Fruit fly (Drosophila melanogaster) whole organism, embryonic: Measurements from ENCODE around the gene pnt.

Source experiments
- Bdp1 ChIP-seq: fragments of 200-800 bp; sonication (Bioruptor generic); optimal IDR thresholded peaks from 3 replicates; lab custom pipeline; 2016; ENCODE audit warnings: missing biosample characterization, missing genetic modification characterization
- CG10959 ChIP-seq: fragments of 200-800 bp; sonication (Bioruptor generic); IDR thresholded peaks from 2 replicates; pipeline ENCODE4 v1.3.6; 2022; ENCODE audit warnings: missing biosample characterization, missing genetic modification characterization
- CG11247 ChIP-seq: fragments of 200-800 bp; sonication (Bioruptor generic); IDR thresholded peaks from 2 replicates; pipeline ENCODE4 v1.3.6; 2022; ENCODE audit warnings: missing biosample characterization, missing genetic modification characterization
- CG11456 ChIP-seq: fragments of 200-800 bp; sonication (Bioruptor generic); IDR thresholded peaks from 3 replicates; pipeline ENCODE4 v1.3.6; 2022; ENCODE audit warnings: missing biosample characterization, missing genetic modification characterization
- CG12391 ChIP-seq: fragments of 200-800 bp; sonication (Bioruptor generic); optimal IDR thresholded peaks from 3 replicates; lab custom pipeline; 2018; ENCODE audit warnings: missing biosample characterization, mild to moderate bottlenecking, missing genetic modification characterization, moderate library complexity
- CG13287 ChIP-seq: fragments of 200-800 bp; sonication (Bioruptor generic); IDR thresholded peaks from 2 replicates; pipeline ENCODE4 v1.3.6; 2022; ENCODE audit warnings: missing biosample characterization, missing genetic modification characterization; ENCODE audit not compliant: partially characterized antibody
- CG13424 ChIP-seq: fragments of 200-800 bp; sonication (Bioruptor generic); optimal IDR thresholded peaks from 2 replicates; lab custom pipeline; 2019; ENCODE audit warnings: missing biosample characterization, mild to moderate bottlenecking, missing genetic modification characterization, moderate library complexity
- CG13775 ChIP-seq: fragments of 200-800 bp; sonication (Bioruptor generic); optimal IDR thresholded peaks from 3 replicates; lab custom pipeline; 2017; ENCODE audit warnings: missing biosample characterization, mild to moderate bottlenecking, missing genetic modification characterization
- CG18011 ChIP-seq: fragments of 200-800 bp; sonication (Bioruptor generic); optimal IDR thresholded peaks from 2 replicates; lab custom pipeline; 2017; ENCODE audit warnings: missing biosample characterization, missing genetic modification characterization, mild to moderate bottlenecking, moderate library complexity, missing genotype
- CG18599 ChIP-seq: fragments of 200-800 bp; sonication (Bioruptor generic); optimal IDR thresholded peaks from 3 replicates; lab custom pipeline; 2017; ENCODE audit warnings: missing biosample characterization, missing genetic modification characterization, mild to moderate bottlenecking, moderate library complexity, missing genetic modification reagents
- CG2889 ChIP-seq: fragments of 200-800 bp; sonication (Bioruptor generic); IDR thresholded peaks from 3 replicates; pipeline ENCODE4 v1.3.6; 2022; ENCODE audit warnings: missing biosample characterization, missing genetic modification characterization
- CG3281 ChIP-seq: fragments of 200-800 bp; sonication (Bioruptor generic); optimal IDR thresholded peaks from 3 replicates; lab custom pipeline; 2017; ENCODE audit warnings: missing biosample characterization, mild to moderate bottlenecking, missing genetic modification characterization
- CG33557 ChIP-seq: fragments of 200-800 bp; sonication (Bioruptor generic); optimal IDR thresholded peaks from 2 replicates; lab custom pipeline; 2019; ENCODE audit warnings: missing biosample characterization, mild to moderate bottlenecking, missing genetic modification characterization, moderate library complexity
- CG43689 ChIP-seq: fragments of 200-800 bp; sonication (Bioruptor generic); IDR thresholded peaks from 2 replicates; pipeline ENCODE4 v1.3.6; 2022; ENCODE audit warnings: missing biosample characterization, missing genetic modification characterization
- CG7271 ChIP-seq: fragments of 200-800 bp; sonication (Bioruptor generic); optimal IDR thresholded peaks from 2 replicates; lab custom pipeline; 2018; ENCODE audit warnings: missing biosample characterization, mild to moderate bottlenecking, missing genetic modification characterization, moderate library complexity
- CG7556 ChIP-seq: fragments of 200-800 bp; sonication (Bioruptor generic); optimal IDR thresholded peaks from 2 replicates; lab custom pipeline; 2017; ENCODE audit warnings: missing biosample characterization, mild to moderate bottlenecking, missing genetic modification characterization
- CG7839 ChIP-seq: fragments of 200-800 bp; sonication (Bioruptor generic); optimal IDR thresholded peaks from 3 replicates; lab custom pipeline; 2018; ENCODE audit warnings: missing biosample characterization, mild to moderate bottlenecking, missing genetic modification characterization, moderate library complexity
- CG8388 ChIP-seq: fragments of 200-800 bp; sonication (Bioruptor generic); optimal IDR thresholded peaks from 2 replicates; lab custom pipeline; 2019; ENCODE audit warnings: missing biosample characterization, mild to moderate bottlenecking, missing genetic modification characterization, moderate library complexity
- CG9727 ChIP-seq: fragments of 200-800 bp; sonication (Bioruptor generic); optimal IDR thresholded peaks from 3 replicates; lab custom pipeline; 2017; ENCODE audit warnings: missing biosample characterization, mild to moderate bottlenecking, missing genetic modification characterization
- Camta ChIP-seq: fragments of 200-800 bp; sonication (Bioruptor generic); optimal IDR thresholded peaks from 2 replicates; lab custom pipeline; 2016; ENCODE audit warnings: missing biosample characterization, missing genetic modification characterization
- CkIIα-i1 ChIP-seq: fragments of 200-800 bp; sonication (Bioruptor generic); IDR thresholded peaks from 2 replicates; pipeline ENCODE4 v1.3.6; 2022; ENCODE audit warnings: missing biosample characterization, missing genetic modification characterization
- CoRest ChIP-seq: fragments of 200-800 bp; sonication (Bioruptor generic); optimal IDR thresholded peaks from 3 replicates; lab custom pipeline; 2018; ENCODE audit warnings: missing biosample characterization, mild to moderate bottlenecking, missing genetic modification characterization, moderate library complexity
- Hand ChIP-seq: fragments of 200-800 bp; sonication (Bioruptor generic); optimal IDR thresholded peaks from 2 replicates; lab custom pipeline; 2017; ENCODE audit warnings: mild to moderate bottlenecking, missing biosample characterization, missing genetic modification reagents, missing genetic modification characterization
- Lhr ChIP-seq: fragments of 200-800 bp; sonication (Bioruptor generic); optimal IDR thresholded peaks from 3 replicates; lab custom pipeline; 2017; ENCODE audit warnings: mild to moderate bottlenecking, missing biosample characterization, missing genetic modification reagents, missing genetic modification characterization
- Mrtf ChIP-seq: fragments of 200-800 bp; sonication (Bioruptor generic); IDR thresholded peaks from 3 replicates; pipeline ENCODE4 v1.3.6; 2022; ENCODE audit warnings: missing biosample characterization, missing genetic modification characterization
- Myb ChIP-seq: fragments of 200-800 bp; sonication (Bioruptor generic); optimal IDR thresholded peaks from 2 replicates; lab custom pipeline; 2016; ENCODE audit warnings: missing biosample characterization, missing genetic modification characterization
- Optix ChIP-seq: fragments of 200-800 bp; sonication (Bioruptor generic); IDR thresholded peaks from 3 replicates; pipeline ENCODE4 v1.3.6; 2022; ENCODE audit warnings: missing biosample characterization, missing genetic modification characterization
- Poxn ChIP-seq: fragments of 200-800 bp; sonication (Bioruptor generic); IDR thresholded peaks from 2 replicates; pipeline ENCODE4 v1.3.6; 2022; ENCODE audit warnings: missing biosample characterization, missing genetic modification characterization
- Ssrp ChIP-seq: fragments of 200-800 bp; sonication (Bioruptor generic); optimal IDR thresholded peaks from 2 replicates; lab custom pipeline; 2018; ENCODE audit warnings: missing biosample characterization, mild to moderate bottlenecking, missing genetic modification characterization, moderate library complexity
- YL-1 ChIP-seq: fragments of 200-800 bp; sonication (Bioruptor generic); optimal IDR thresholded peaks from 3 replicates; lab custom pipeline; 2017; ENCODE audit warnings: missing biosample characterization, mild to moderate bottlenecking, missing genetic modification characterization
- ab ChIP-seq: fragments of 200-800 bp; sonication (Bioruptor generic); optimal IDR thresholded peaks from 2 replicates; lab custom pipeline; 2016; ENCODE audit warnings: missing biosample characterization, missing genetic modification characterization
- amos ChIP-seq: fragments of 200-800 bp; sonication (Bioruptor generic); IDR thresholded peaks from 2 replicates; pipeline ENCODE4 v1.3.6; 2022; ENCODE audit warnings: missing biosample characterization, missing genetic modification characterization; ENCODE audit not compliant: partially characterized antibody
- cad ChIP-seq: fragments of >200 bp; optimal IDR thresholded peaks from 2 replicates; lab custom pipeline; 2017; ENCODE audit warnings: missing biosample characterization, missing genetic modification characterization
- cg ChIP-seq: fragments of 200-800 bp; sonication (Bioruptor generic); optimal IDR thresholded peaks from 3 replicates; lab custom pipeline; 2019; ENCODE audit warnings: missing biosample characterization, mild to moderate bottlenecking, missing genetic modification characterization, moderate library complexity
- dan ChIP-seq: fragments of 200-800 bp; sonication (Bioruptor generic); IDR thresholded peaks from 2 replicates; pipeline ENCODE4 v1.3.6; 2022; ENCODE audit warnings: missing biosample characterization, missing genetic modification characterization
- dmrt99B ChIP-seq: fragments of 200-800 bp; sonication (Bioruptor generic); optimal IDR thresholded peaks from 2 replicates; lab custom pipeline; 2018; ENCODE audit warnings: missing biosample characterization, mild to moderate bottlenecking, missing genetic modification characterization, moderate library complexity
- fd64A ChIP-seq: fragments of 200-800 bp; sonication (Bioruptor generic); optimal IDR thresholded peaks from 3 replicates; lab custom pipeline; 2018; ENCODE audit warnings: missing biosample characterization, mild to moderate bottlenecking, missing genetic modification characterization
- fd96Cb ChIP-seq: fragments of 200-800 bp; sonication (Bioruptor generic); optimal IDR thresholded peaks from 2 replicates; lab custom pipeline; 2018; ENCODE audit warnings: missing biosample characterization, mild to moderate bottlenecking, missing genetic modification characterization, moderate library complexity
- insv ChIP-seq, 2 experiments: fragments of 200-800 bp; sonication (Bioruptor generic); optimal IDR thresholded peaks; 3 replicates each; lab custom pipeline; 2016 to 2018; ENCODE audit warnings: missing biosample characterization in 2 of 2, missing genetic modification characterization in 2 of 2
- jigr1 ChIP-seq: fragments of 200-800 bp; sonication (Bioruptor generic); IDR thresholded peaks from 3 replicates; pipeline ENCODE4 v1.3.6; 2022; ENCODE audit warnings: missing biosample characterization, missing genetic modification characterization
- ken ChIP-seq: fragments of 200-800 bp; sonication (Bioruptor generic); IDR thresholded peaks from 3 replicates; pipeline ENCODE4 v1.3.6; 2022; ENCODE audit warnings: missing biosample characterization, missing genetic modification characterization
- lmd ChIP-seq: fragments of 200-800 bp; sonication (Bioruptor generic); IDR thresholded peaks from 2 replicates; pipeline ENCODE4 v1.3.6; 2022; ENCODE audit warnings: missing biosample characterization, missing genetic modification characterization
- pzg ChIP-seq: fragments of 200-800 bp; sonication (Bioruptor generic); optimal IDR thresholded peaks from 3 replicates; lab custom pipeline; 2018; ENCODE audit warnings: missing biosample characterization, mild to moderate bottlenecking, missing genetic modification characterization, moderate library complexity
- rib ChIP-seq: fragments of 200-800 bp; sonication (Bioruptor generic); IDR thresholded peaks from 2 replicates; pipeline ENCODE4 v1.3.6; 2022; ENCODE audit warnings: missing biosample characterization, missing genetic modification characterization
- run ChIP-seq: fragments of 200-800 bp; sonication (Bioruptor generic); optimal IDR thresholded peaks from 3 replicates; lab custom pipeline; 2018; ENCODE audit warnings: missing biosample characterization, mild to moderate bottlenecking, missing genetic modification characterization
- stwl ChIP-seq: fragments of 200-800 bp; sonication (Bioruptor generic); optimal IDR thresholded peaks from 3 replicates; lab custom pipeline; 2018; ENCODE audit warnings: missing biosample characterization, mild to moderate bottlenecking, missing genetic modification characterization, moderate library complexity
- tgo ChIP-seq: fragments of 200-800 bp; sonication (Bioruptor generic); IDR thresholded peaks from 3 replicates; pipeline ENCODE4 v1.3.6; 2022; ENCODE audit warnings: missing biosample characterization, missing genetic modification characterization
- tin ChIP-seq: fragments of 200-800 bp; sonication (Bioruptor generic); optimal IDR thresholded peaks from 3 replicates; lab custom pipeline; 2016; ENCODE audit warnings: missing biosample characterization, missing genetic modification characterization
- wek ChIP-seq: fragments of 200-800 bp; sonication (Bioruptor generic); optimal IDR thresholded peaks from 3 replicates; lab custom pipeline; 2018; ENCODE audit warnings: missing biosample characterization, mild to moderate bottlenecking, missing genetic modification characterization, moderate library complexity
- wor ChIP-seq: fragments of 200-800 bp; sonication (Bioruptor generic); IDR thresholded peaks from 2 replicates; pipeline ENCODE4 v1.3.6; 2022; ENCODE audit warnings: missing biosample characterization, missing genetic modification characterization

The pnt gene

dm6 chr3R:23280806-23281257, 65.1 kb downstream of the pnt start, which contains the start of the genes orb and Cdc16 (continued):
- TF ChIP-seq CG8388 (GFP tag; lab: Kevin White, UChicago) (peak; percentile 92), CG18599 (peak; percentile 95), jigr1 (GFP tag; lab: Robert Waterston, UW) (peak; percentile 16; the same call in 1 of the 3 replicates), tin (GFP tag; lab: Kevin White, UChicago) (peak; percentile 93), CoRest (tag; lab: Kevin White, UChicago) (peak; percentile 93), dmrt99B (tag; lab: Kevin White, UChicago) (peak; percentile 91), CG13775 (GFP tag; lab: Kevin White, UChicago) (peak; percentile 90), lmd (GFP tag; lab: Robert Waterston, UW) (peak; percentile 91), tgo (GFP tag; lab: Robert Waterston, UW) (peak; percentile 93), Camta (GFP tag; lab: Kevin White, UChicago) (peak; percentile 66), CG13287 (GFP tag; lab: Robert Waterston, UW) (peak; percentile 60; the same call in 1 of the 2 replicates), CG12391 (tag; lab: Kevin White, UChicago) (peak; percentile 98), CG10959 (GFP tag; lab: Robert Waterston, UW) (peak; percentile 79), cad (no peak), pzg (GFP tag; lab: Kevin White, UChicago) (peak; percentile 58), Ssrp (tag; lab: Kevin White, UChicago) (peak; percentile 88), CG11247 (peak; percentile 94), CG7839 (peak; percentile 93), stwl (tag; lab: Kevin White, UChicago) (peak; percentile 74), dan (peak; percentile 29; the same call in 1 of the 2 replicates), CG9727 (GFP tag; lab: Kevin White, UChicago) (peak; percentile 88), amos (GFP tag; lab: Robert Waterston, UW) (no peak), CG18011 (GFP tag; lab: Kevin White, UChicago) (peak; percentile 71), rib (GFP tag; lab: Robert Waterston, UW) (peak; percentile 88), ken (GFP tag; lab: Robert Waterston, UW) (peak; percentile 93), CG13424 (tag; lab: Kevin White, UChicago) (peak; percentile 93), Bdp1 (GFP tag; lab: Kevin White, UChicago) (peak; percentile 62), Mrtf (GFP tag; lab: Robert Waterston, UW) (peak; percentile 80), insv (GFP tag; optimal IDR thresholded peaks at IDR 0.05; lab: Kevin White, UChicago) (peak in 1 of 2 experiments; percentile 69), Myb (GFP tag; lab: Kevin White, UChicago) (peak; percentile 22), CkIIα-i1 (peak; percentile 71), YL-1 (GFP tag; lab: Kevin White, UChicago) (peak; percentile 51), CG43689 (peak; percentile 70), Poxn (0 out of 2 replicates have a peak, but pooled peaks have one; percentile 44), Optix (GFP tag; lab: Robert Waterston, UW) (peak; percentile 64; the same call in 2 of the 3 replicates), ab (GFP tag; lab: Kevin White, UChicago) (no peak), wek (GFP tag; lab: Kevin White, UChicago) (no peak), cg (no peak), CG7271 (tag; lab: Kevin White, UChicago) (peak; percentile 84), fd64A (GFP tag; lab: Kevin White, UChicago) (no peak), run (tag; lab: Kevin White, UChicago) (peak; percentile 80), CG11456 (GFP tag; lab: Robert Waterston, UW) (peak; percentile 94), Hand (GFP tag; lab: Kevin White, UChicago) (peak; percentile 78), wor (peak; percentile 75), Lhr (peak; percentile 74), CG3281 (GFP tag; lab: Kevin White, UChicago) (peak; percentile 90), fd96Cb (tag; lab: Kevin White, UChicago) (peak; percentile 91), CG2889 (peak; percentile 88), CG7556 (peak; percentile 91), CG33557 (GFP tag; lab: Kevin White, UChicago) (peak; percentile 75)
